Worm (Caenorhabditis elegans): ENCODE results near the gene C53A3.1.

C53A3.1 gene

ce11 chrV:5760132-5760531, at the start of gene C53A3.1:
TSS of gene C53A3.1 (minus strand) at chrV:5760232.
- TF ChIP-seq elt-4 (tag; optimal IDR thresholded peaks at IDR 0.05) (no peak), ceh-19 (GFP tag; optimal IDR thresholded peaks at IDR 0.05) (no peak), ama-1 (optimal IDR thresholded peaks at IDR 0.05) (no peak), unc-42 (tag; optimal IDR thresholded peaks at IDR 0.05) (no peak), lin-11 (tag; optimal IDR thresholded peaks at IDR 0.05) (no peak), dmd-4 (tag; optimal IDR thresholded peaks at IDR 0.05; ENCODE audit: borderline replicate concordance) (no peak), npax-4 (tag; optimal IDR thresholded peaks at IDR 0.05) (no peak), eyg-1 (tag; optimal IDR thresholded peaks at IDR 0.05) (no peak)

DNA sequence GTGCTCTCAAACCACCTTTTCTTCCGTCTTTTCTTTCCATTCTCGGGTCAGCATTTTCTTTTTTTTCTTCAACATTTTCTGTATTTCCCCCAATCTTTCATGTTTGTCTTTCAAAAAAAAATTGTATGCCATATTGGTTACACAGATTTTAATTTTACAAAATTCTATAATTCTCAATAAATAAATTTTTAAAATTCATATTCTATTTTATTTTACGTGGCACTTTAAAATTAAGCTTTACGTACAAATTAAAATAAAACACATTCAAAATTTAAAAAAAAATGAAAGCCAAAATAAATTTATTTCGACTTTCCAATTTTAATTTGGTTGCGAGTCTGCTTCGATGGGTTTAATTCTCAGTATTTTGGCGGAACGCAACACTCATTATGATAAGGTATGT, 45.4 kb upstream of the C53A3.1 start, which contains the start of gene ZC250.5:
TSS of gene ZC250.5 (plus strand) at position 301 of the 400 bp plus-strand sequence.
- TF ChIP-seq gmeb-2 (tag; optimal IDR thresholded peaks at IDR 0.05) (no peak), rnt-1 (tag; optimal IDR thresholded peaks at IDR 0.05) (no peak), tbx-7 (tag; optimal IDR thresholded peaks at IDR 0.05) (no peak), ttx-3 (tag; optimal IDR thresholded peaks at IDR 0.05) (no peak), hlh-8 (tag; optimal IDR thresholded peaks at IDR 0.05) (no peak), ceh-34 (tag; optimal IDR thresholded peaks at IDR 0.05) (no peak), pqm-1 (tag; optimal IDR thresholded peaks at IDR 0.05) (no peak), elt-2 (tag; optimal IDR thresholded peaks at IDR 0.05) (no peak), odd-2 (tag; optimal IDR thresholded peaks at IDR 0.05) (no peak), elt-4 (tag; optimal IDR thresholded peaks at IDR 0.05) (no peak)

DNA sequence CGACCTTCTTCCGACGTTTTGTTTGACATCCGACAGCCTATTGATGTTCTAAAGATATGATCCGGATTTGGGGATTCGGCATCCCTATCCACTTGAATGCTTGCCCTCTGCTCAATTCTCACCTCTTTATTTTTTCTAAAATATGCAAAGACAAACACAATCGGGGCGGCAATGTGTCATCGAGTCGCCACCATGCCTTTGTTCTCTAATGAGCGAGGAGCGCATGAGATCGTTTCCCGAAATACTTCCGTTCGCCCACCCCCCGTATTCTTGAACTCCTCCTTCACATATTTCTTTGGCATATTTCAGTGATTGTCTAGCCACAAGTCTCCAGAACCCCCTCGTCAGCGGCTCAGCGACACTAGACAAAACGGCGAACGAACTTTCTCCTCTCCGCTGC, 39.3 kb upstream of the C53A3.1 start, which contains the start of gene cyn-17:
TSS of gene cyn-17 (plus strand) at position 301 of the 400 bp plus-strand sequence.
- no peak for TF ChIP-seq unc-42 (tag; optimal IDR thresholded peaks at IDR 0.05)
- TF ChIP-seq ztf-16 (tag; optimal IDR thresholded peaks at IDR 0.05), result no peak
- no peak for TF ChIP-seq ceh-14 (tag; optimal IDR thresholded peaks at IDR 0.05)
- no peak for TF ChIP-seq ref-2 (tag; optimal IDR thresholded peaks at IDR 0.05)
- peak; percentile 34 for TF ChIP-seq elt-4 (tag; optimal IDR thresholded peaks at IDR 0.05)

- TF ChIP-seq ceh-2 (tag; optimal IDR thresholded peaks at IDR 0.05), result no peak
Observed at ce11 chrV:5798132-5798531, 38.1 kb upstream of the C53A3.1 start, which contains the start of gene nstp-3. TSS of gene nstp-3 (minus strand) at chrV:5798232.

ce11 chrV:5792031-5792430, 32.0 kb upstream of the C53A3.1 start, which contains the start of gene ZC250.2:
TSS of gene ZC250.2 (plus strand) at chrV:5792331.
- TF ChIP-seq eyg-1 (tag; optimal IDR thresholded peaks at IDR 0.05) (no peak), hlh-15 (tag; optimal IDR thresholded peaks at IDR 0.05) (no peak), pag-3 (tag; optimal IDR thresholded peaks at IDR 0.05; ENCODE audit: borderline replicate concordance) (no peak), fkh-10 (GFP tag; optimal IDR thresholded peaks at IDR 0.05) (no peak), nhr-232 (tag; optimal IDR thresholded peaks at IDR 0.05) (no peak), ceh-31 (tag; optimal IDR thresholded peaks at IDR 0.05) (no peak), ceh-48 (tag; optimal IDR thresholded peaks at IDR 0.05) (no peak), ceh-18 (tag; optimal IDR thresholded peaks at IDR 0.05) (no peak), ceh-6 (GFP tag; optimal IDR thresholded peaks at IDR 0.05) (no peak), ama-1 (optimal IDR thresholded peaks at IDR 0.05) (no peak), pqm-1 (tag; optimal IDR thresholded peaks at IDR 0.05) (no peak), tbx-7 (tag; optimal IDR thresholded peaks at IDR 0.05) (no peak)

ce11 chrV:5790497-5791280, 30.7 kb upstream of the C53A3.1 start, which contains the start of the genes nhr-142 and F44E7.9:
TSS of gene nhr-142 (minus strand) at chrV:5790553.
TSS of gene F44E7.9 (plus strand) at chrV:5791230.
- TF ChIP-seq unc-55 (GFP tag; optimal IDR thresholded peaks at IDR 0.05), result no peak
- peak; percentile 22 for TF ChIP-seq che-1 (tag; optimal IDR thresholded peaks at IDR 0.05)
- no peak for TF ChIP-seq nhr-11 (tag; optimal IDR thresholded peaks at IDR 0.05)
- no peak for TF ChIP-seq sox-2 (GFP tag; IDR thresholded peaks at IDR 0.05)
- TF ChIP-seq Y22D7AL.16 (tag; optimal IDR thresholded peaks at IDR 0.05), result no peak
- TF ChIP-seq nhr-232 (tag; optimal IDR thresholded peaks at IDR 0.05), result peak; percentile 10
- TF ChIP-seq odd-2 (tag; optimal IDR thresholded peaks at IDR 0.05), result no peak
- peak; percentile 37 for TF ChIP-seq unc-86 (tag; optimal IDR thresholded peaks at IDR 0.05)
- TF ChIP-seq eyg-1 (tag; optimal IDR thresholded peaks at IDR 0.05), result no peak
- peak; percentile 48 for TF ChIP-seq pha-2 (tag; optimal IDR thresholded peaks at IDR 0.05)
- peak; percentile 12 for TF ChIP-seq npax-4 (tag; optimal IDR thresholded peaks at IDR 0.05)
- TF ChIP-seq ceh-2 (tag; optimal IDR thresholded peaks at IDR 0.05), result peak; percentile 78
- TF ChIP-seq fkh-6 (tag; optimal IDR thresholded peaks at IDR 0.05), result no peak
- TF ChIP-seq tbx-2 (tag; optimal IDR thresholded peaks at IDR 0.05), result peak; percentile 71
- TF ChIP-seq ceh-9 (tag; optimal IDR thresholded peaks at IDR 0.05), result no peak
- TF ChIP-seq unc-3 (GFP tag; conservative IDR thresholded peaks at IDR 0.05), result no peak
- TF ChIP-seq unc-3 (tag; optimal IDR thresholded peaks at IDR 0.05), result peak; percentile 40
- TF ChIP-seq dve-1 (tag; optimal IDR thresholded peaks at IDR 0.05), result peak; percentile 9

Data from whole organism, late embryonic.